Worm (Caenorhabditis elegans): ENCODE measurements around the gene T23E1.1.

- TF ChIP-seq him-1 (tag; optimal IDR thresholded peaks at IDR 0.05) (no peak), W03F9.2 (tag; optimal IDR thresholded peaks at IDR 0.05) (no peak)
Measured at ce11 chrIV:3182920-3183319, 31.8 kb downstream of the T23E1.1 start.

Data from whole organism, L4/young adult.